Worm (Caenorhabditis elegans): Measurements from ENCODE around the gene ZK669.5.

ZK669.5 gene

DNA sequence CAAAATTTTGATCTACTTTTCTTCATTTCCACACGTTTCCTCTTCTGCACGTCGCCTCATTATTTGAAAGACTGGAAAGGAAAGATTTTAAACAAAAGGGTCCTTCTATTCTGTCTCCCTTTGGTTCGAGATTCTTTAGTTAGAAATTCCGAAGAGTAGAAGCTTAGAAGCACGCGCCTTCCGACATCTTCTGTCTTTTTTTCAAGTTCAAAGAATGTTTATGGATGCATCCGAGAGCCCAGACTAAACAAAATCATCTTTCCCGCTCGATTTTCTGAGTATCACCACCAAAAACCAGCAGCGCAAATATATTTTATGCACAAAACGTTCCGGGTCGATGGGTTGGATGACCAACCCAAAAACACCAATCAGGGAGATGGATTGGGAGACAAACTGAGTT lies 37.4 kb upstream of the ZK669.5 start:
- no peak for TF ChIP-seq unc-86 (tag; optimal IDR thresholded peaks at IDR 0.05)
- TF ChIP-seq pqm-1 (tag; optimal IDR thresholded peaks at IDR 0.05) = no peak
- no peak for TF ChIP-seq Y22D7AL.16 (tag; optimal IDR thresholded peaks at IDR 0.05)
- TF ChIP-seq nfya-1 (tag; optimal IDR thresholded peaks at IDR 0.05) = no peak
- TF ChIP-seq K09A11.1 (tag; optimal IDR thresholded peaks at IDR 0.05; ENCODE audit: insufficient read depth) = no peak
- TF ChIP-seq pha-4 (tag; optimal IDR thresholded peaks at IDR 0.05) = no peak
- TF ChIP-seq ttx-3 (tag; optimal IDR thresholded peaks at IDR 0.05) = no peak
- TF ChIP-seq npax-4 (tag; optimal IDR thresholded peaks at IDR 0.05) = no peak
- no peak for TF ChIP-seq nhr-11 (tag; optimal IDR thresholded peaks at IDR 0.05)
- no peak for TF ChIP-seq ceh-9 (tag; optimal IDR thresholded peaks at IDR 0.05)
- no peak for TF ChIP-seq ceh-24 (tag; optimal IDR thresholded peaks at IDR 0.05)
- TF ChIP-seq odd-2 (tag; optimal IDR thresholded peaks at IDR 0.05) = no peak

DNA sequence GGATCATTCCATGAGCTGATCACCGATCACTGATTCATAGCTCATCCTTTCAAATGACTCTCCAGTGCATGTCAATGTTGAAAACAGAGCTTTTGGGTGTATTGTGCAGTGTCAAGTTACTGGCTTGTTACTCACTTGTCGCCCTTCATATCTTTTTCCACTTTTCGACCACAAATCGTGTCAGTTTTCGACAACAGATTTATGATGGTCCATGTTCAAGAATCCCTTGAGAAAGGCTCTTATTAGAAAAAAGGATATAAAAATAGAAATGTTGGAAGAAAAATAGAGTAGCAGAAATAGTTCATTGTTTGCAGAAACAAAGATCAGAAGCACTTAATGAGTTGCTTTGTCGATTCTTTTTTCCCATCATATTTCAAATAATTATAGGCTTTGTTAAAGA lies 36.8 kb upstream of the ZK669.5 start:
- TF ChIP-seq unc-42 (tag; optimal IDR thresholded peaks at IDR 0.05) = no peak
- no peak for TF ChIP-seq odd-2 (tag; optimal IDR thresholded peaks at IDR 0.05)
- TF ChIP-seq ceh-45 (GFP tag; IDR thresholded peaks at IDR 0.05) = no peak
- no peak for TF ChIP-seq lin-11 (tag; optimal IDR thresholded peaks at IDR 0.05)
- TF ChIP-seq F13H6.1 (tag; optimal IDR thresholded peaks at IDR 0.05) = no peak
- no peak for TF ChIP-seq ceh-30 (tag; optimal IDR thresholded peaks at IDR 0.05)
- TF ChIP-seq fkh-6 (tag; optimal IDR thresholded peaks at IDR 0.05) = no peak
- no peak for TF ChIP-seq ceh-22 (tag; optimal IDR thresholded peaks at IDR 0.05)
- no peak for TF ChIP-seq T23F11.4 (GFP tag; optimal IDR thresholded peaks at IDR 0.05)
- no peak for TF ChIP-seq ceh-6 (GFP tag; optimal IDR thresholded peaks at IDR 0.05)
- TF ChIP-seq madf-2 (tag; optimal IDR thresholded peaks at IDR 0.05) = no peak
- TF ChIP-seq pat-9 (tag; optimal IDR thresholded peaks at IDR 0.05) = no peak
- no peak for TF ChIP-seq pros-1 (tag; optimal IDR thresholded peaks at IDR 0.05)
- TF ChIP-seq zip-5 (tag; optimal IDR thresholded peaks at IDR 0.05) = no peak
- TF ChIP-seq nhr-232 (tag; optimal IDR thresholded peaks at IDR 0.05) = no peak
- TF ChIP-seq hlh-6 (tag; optimal IDR thresholded peaks at IDR 0.05) = no peak
- no peak for TF ChIP-seq Y22D7AL.16 (tag; optimal IDR thresholded peaks at IDR 0.05)
- no peak for TF ChIP-seq K09A11.1 (tag; optimal IDR thresholded peaks at IDR 0.05; ENCODE audit: insufficient read depth)
- TF ChIP-seq ref-2 (tag; optimal IDR thresholded peaks at IDR 0.05) = no peak

DNA sequence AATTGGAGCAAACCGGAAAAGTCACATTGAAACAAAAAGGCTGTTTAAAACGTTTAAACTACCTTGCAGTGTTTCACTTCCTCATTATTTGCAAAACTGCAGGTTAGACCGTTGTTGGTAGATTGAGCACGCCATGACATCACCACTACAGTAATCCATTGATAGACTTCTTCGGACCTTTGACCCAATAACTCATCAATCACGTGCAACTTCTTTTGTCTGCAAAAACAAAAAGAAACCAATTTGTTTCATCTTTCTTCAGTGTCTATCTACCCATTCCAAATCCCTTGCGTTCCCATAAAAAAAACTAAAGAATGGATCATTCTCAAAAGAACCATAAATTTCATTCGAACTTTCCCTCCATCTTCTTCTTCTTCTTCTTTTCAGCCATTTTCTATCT lies 34.4 kb upstream of the ZK669.5 start:
- TF ChIP-seq ama-1 (optimal IDR thresholded peaks at IDR 0.05) (no peak), ceh-34 (tag; optimal IDR thresholded peaks at IDR 0.05) (no peak), ceh-2 (tag; optimal IDR thresholded peaks at IDR 0.05) (no peak), C08G9.2 (tag; optimal IDR thresholded peaks at IDR 0.05) (no peak), ceh-48 (tag; optimal IDR thresholded peaks at IDR 0.05) (no peak), F13H6.1 (tag; optimal IDR thresholded peaks at IDR 0.05) (no peak), syd-9 (tag; optimal IDR thresholded peaks at IDR 0.05) (no peak), rnt-1 (tag; optimal IDR thresholded peaks at IDR 0.05) (no peak), hlh-30 (tag; optimal IDR thresholded peaks at IDR 0.05; ENCODE audit: insufficient read depth) (no peak), pha-4 (tag; optimal IDR thresholded peaks at IDR 0.05) (no peak), hlh-13 (GFP tag; optimal IDR thresholded peaks at IDR 0.05) (no peak), C38D4.7 (GFP tag; optimal IDR thresholded peaks at IDR 0.05) (no peak), zip-5 (tag; optimal IDR thresholded peaks at IDR 0.05) (no peak), pros-1 (tag; optimal IDR thresholded peaks at IDR 0.05) (no peak), elt-4 (tag; optimal IDR thresholded peaks at IDR 0.05) (no peak), odd-2 (tag; optimal IDR thresholded peaks at IDR 0.05) (no peak), dmd-4 (tag; optimal IDR thresholded peaks at IDR 0.05; ENCODE audit: borderline replicate concordance) (no peak), pax-1 (tag; optimal IDR thresholded peaks at IDR 0.05) (no peak), eyg-1 (tag; optimal IDR thresholded peaks at IDR 0.05) (no peak)

Data from whole organism, late embryonic.